Worm (Caenorhabditis elegans) whole organism, L3 larva: ENCODE results near the gene tig-2.

Experiments
- ama-1 ChIP-seq: fragments of 150-350 bp; optimal IDR thresholded peaks from 2 replicates; lab custom pipeline; 2018
- ceh-28 ChIP-seq: fragments of 150-350 bp; optimal IDR thresholded peaks from 2 replicates; lab custom pipeline; 2014; ENCODE audit warnings: missing biosample characterization, missing genetic modification reagents, missing genetic modification characterization
- ceh-82 ChIP-seq: fragments of 150-350 bp; optimal IDR thresholded peaks from 2 replicates; lab custom pipeline; 2014; ENCODE audit warnings: missing biosample characterization, missing genetic modification characterization
- elt-3 ChIP-seq, 3 experiments: fragments of 150-350 bp in 1 of 3; sonication (generic microtip) in 2 of 3; optimal IDR thresholded peaks; 2 replicates in 2 of 3; 4 replicates in 1 of 3; lab custom pipeline; 2014 to 2017; ENCODE audit warnings: missing biosample characterization in 3 of 3, missing genetic modification characterization in 3 of 3
- fkh-10 ChIP-seq: sonication (generic microtip); optimal IDR thresholded peaks from 2 replicates; lab custom pipeline; 2017; ENCODE audit warnings: missing biosample characterization, missing genetic modification reagents, missing genetic modification characterization
- lin-39 ChIP-seq: fragments of 150-350 bp; optimal IDR thresholded peaks from 2 replicates; lab custom pipeline; 2018; ENCODE audit warnings: missing biosample characterization, missing genetic modification reagents, missing genetic modification characterization
- nhr-11 ChIP-seq: fragments of 150-350 bp; optimal IDR thresholded peaks from 2 replicates; lab custom pipeline; 2014; ENCODE audit warnings: missing biosample characterization, missing genetic modification characterization
- nhr-25 ChIP-seq: sonication (generic microtip); optimal IDR thresholded peaks from 2 replicates; lab custom pipeline; 2017; ENCODE audit warnings: missing biosample characterization, missing genetic modification characterization
- nhr-76 ChIP-seq: fragments of 150-350 bp; sonication (generic microtip); optimal IDR thresholded peaks from 5 replicates; lab custom pipeline; 2014; ENCODE audit warnings: missing biosample characterization, missing genetic modification characterization
- sea-2 ChIP-seq: fragments of 150-350 bp; sonication (generic microtip); optimal IDR thresholded peaks from 4 replicates; lab custom pipeline; 2014; ENCODE audit warnings: missing biosample characterization, missing genetic modification reagents, missing genetic modification characterization
- skn-1 ChIP-seq: fragments of 150-350 bp; optimal IDR thresholded peaks from 2 replicates; lab custom pipeline; 2014; ENCODE audit warnings: missing biosample characterization, missing genetic modification characterization
- snpc-4 ChIP-seq: fragments of 150-350 bp; optimal IDR thresholded peaks from 2 replicates; lab custom pipeline; 2014; ENCODE audit warnings: missing biosample characterization, missing genetic modification characterization
- tbx-2 ChIP-seq: sonication (generic microtip); optimal IDR thresholded peaks from 2 replicates; lab custom pipeline; 2016; ENCODE audit warnings: mild to moderate bottlenecking, missing genetic modification characterization, missing compliant biosample characterization
- unc-62 ChIP-seq: fragments of 150-350 bp; sonication (generic microtip); optimal IDR thresholded peaks from 4 replicates; lab custom pipeline; 2014; ENCODE audit warnings: missing biosample characterization, missing genetic modification reagents, missing genetic modification characterization

ce11 chrV:4755308-4756029 lies 25.5 kb upstream of the tig-2 start, which contains the start of gene pgl-3:
- TF ChIP-seq ceh-82 (tag; lab: Kevin White, UChicago) (no peak), skn-1 (tag; lab: Kevin White, UChicago) (no peak), unc-62 (no peak), nhr-76 (tag; lab: Kevin White, UChicago) (no peak), nhr-11 (tag; lab: Kevin White, UChicago) (no peak), ama-1 (lab: Kevin White, UChicago) (no peak), fkh-10 (GFP tag; lab: Kevin White, UChicago) (no peak), ceh-28 (tag; lab: Kevin White, UChicago) (no peak), lin-39 (tag; lab: Kevin White, UChicago) (no peak), elt-3 (tag; optimal IDR thresholded peaks at IDR 0.05; lab: Kevin White, UChicago) (no peak), snpc-4 (tag; lab: Kevin White, UChicago) (no peak), sea-2 (GFP tag; lab: Kevin White, UChicago) (no peak), nhr-25 (tag; lab: Kevin White, UChicago) (no peak), tbx-2 (tag; lab: Kevin White, UChicago) (no peak)
